Worm (Caenorhabditis elegans) whole organism, L1 larva: ENCODE data around the gene C24A3.2.

Experiments used
- F16B12.6 ChIP-seq: fragments of 150-350 bp; optimal IDR thresholded peaks from 2 replicates; lab custom pipeline; 2014; ENCODE audit warnings: missing biosample characterization, missing genetic modification characterization
- aha-1 ChIP-seq: fragments of 150-350 bp; optimal IDR thresholded peaks from 2 replicates; lab custom pipeline; 2014; ENCODE audit warnings: missing biosample characterization, missing genetic modification characterization
- aly-2 ChIP-seq: fragments of 150-350 bp; optimal IDR thresholded peaks from 2 replicates; lab custom pipeline; 2014; ENCODE audit warnings: missing biosample characterization, missing genetic modification characterization
- blmp-1 ChIP-seq: fragments of 150-350 bp; optimal IDR thresholded peaks from 2 replicates; lab custom pipeline; 2014; ENCODE audit warnings: missing biosample characterization, missing genetic modification characterization
- ceh-82 ChIP-seq, 3 experiments: fragments of 150-350 bp in 1 of 3; sonication (generic microtip) in 2 of 3; optimal IDR thresholded peaks; 2 replicates each; lab custom pipeline; 2014 to 2017; ENCODE audit warnings: missing biosample characterization in 3 of 3, missing genetic modification characterization in 3 of 3
- ceh-88 ChIP-seq: fragments of 200-800 bp; sonication (Bioruptor generic); IDR thresholded peaks from 2 replicates; pipeline ENCODE4 v1.3.6; 2022; ENCODE audit warnings: missing genetic modification characterization, missing compliant biosample characterization
- efl-3 ChIP-seq: fragments of 200-800 bp; sonication (Bioruptor generic); optimal IDR thresholded peaks from 2 replicates; lab custom pipeline; 2018; ENCODE audit warnings: mild to moderate bottlenecking, missing genetic modification characterization, missing compliant biosample characterization
- egl-27 ChIP-seq, 2 experiments: fragments of 150-350 bp in 1 of 2; sonication (generic microtip); optimal IDR thresholded peaks; 3 replicates each; lab custom pipeline; 2017 to 2018; ENCODE audit warnings: missing biosample characterization in 2 of 2, missing genetic modification characterization in 2 of 2, missing genetic modification reagents in 2 of 2
- fkh-10 ChIP-seq: sonication (generic microtip); optimal IDR thresholded peaks from 2 replicates; lab custom pipeline; 2017; ENCODE audit warnings: missing biosample characterization, missing genetic modification reagents, missing genetic modification characterization
- fkh-4 ChIP-seq: sonication (generic microtip); optimal IDR thresholded peaks from 2 replicates; lab custom pipeline; 2016; ENCODE audit warnings: missing compliant biosample characterization, missing genetic modification characterization, borderline replicate concordance
- fos-1 ChIP-seq: fragments of 150-350 bp; optimal IDR thresholded peaks from 2 replicates; lab custom pipeline; 2014; ENCODE audit warnings: missing biosample characterization, missing genetic modification characterization
- hlh-17 ChIP-seq: fragments of 200-800 bp; sonication (Bioruptor generic); optimal IDR thresholded peaks from 2 replicates; lab custom pipeline; 2018; ENCODE audit warnings: missing genetic modification characterization, mild to moderate bottlenecking, missing compliant biosample characterization, moderate library complexity, borderline replicate concordance
- lin-14 ChIP-seq: fragments of 200-800 bp; sonication (Bioruptor generic); optimal IDR thresholded peaks from 2 replicates; lab custom pipeline; 2018; ENCODE audit warnings: mild to moderate bottlenecking, missing genetic modification characterization, moderate library complexity, missing compliant biosample characterization
- lir-3 ChIP-seq: sonication (generic microtip); optimal IDR thresholded peaks from 2 replicates; lab custom pipeline; 2016; ENCODE audit warnings: mild to moderate bottlenecking, missing genetic modification characterization, moderate library complexity, missing compliant biosample characterization; ENCODE audit not compliant: poor library complexity
- lsy-2 ChIP-seq, 2 experiments: fragments of 150-350 bp; optimal IDR thresholded peaks; 2 replicates each; lab custom pipeline; 2014; ENCODE audit warnings: missing biosample characterization in 2 of 2, missing genetic modification characterization in 2 of 2
- mab-9 ChIP-seq: fragments of 200-800 bp; sonication (Bioruptor generic); IDR thresholded peaks from 2 replicates; pipeline ENCODE4 v1.3.6; 2022; ENCODE audit warnings: missing genetic modification reagents, missing genetic modification characterization, missing compliant biosample characterization
- nhr-12 ChIP-seq: sonication (generic microtip); optimal IDR thresholded peaks from 2 replicates; lab custom pipeline; 2017; ENCODE audit warnings: missing biosample characterization, missing genetic modification characterization
- nhr-19 ChIP-seq: fragments of 200-800 bp; sonication (Bioruptor generic); conservative IDR thresholded peaks from 2 replicates; pipeline ENCODE4 v1.3.6; 2022; ENCODE audit warnings: missing genetic modification characterization, missing compliant biosample characterization
- nhr-47 ChIP-seq: sonication (generic microtip); optimal IDR thresholded peaks from 2 replicates; lab custom pipeline; 2016; ENCODE audit warnings: mild to moderate bottlenecking, missing genetic modification characterization, moderate library complexity, missing compliant biosample characterization
- nhr-84 ChIP-seq: sonication (generic microtip); optimal IDR thresholded peaks from 2 replicates; lab custom pipeline; 2017; ENCODE audit warnings: missing biosample characterization, missing genetic modification characterization
- nhr-90 ChIP-seq: sonication (generic microtip); optimal IDR thresholded peaks from 2 replicates; lab custom pipeline; 2016; ENCODE audit warnings: mild to moderate bottlenecking, missing genetic modification characterization, missing compliant biosample characterization; ENCODE audit not compliant: poor library complexity
- pax-3 ChIP-seq: fragments of 200-800 bp; sonication (Bioruptor generic); optimal IDR thresholded peaks from 2 replicates; lab custom pipeline; 2018; ENCODE audit warnings: mild to moderate bottlenecking, missing genetic modification characterization, moderate library complexity, missing compliant biosample characterization
- skn-1 ChIP-seq: fragments of 150-350 bp; optimal IDR thresholded peaks from 2 replicates; lab custom pipeline; 2014; ENCODE audit warnings: missing biosample characterization, missing genetic modification characterization
- swsn-7 ChIP-seq: sonication (generic microtip); optimal IDR thresholded peaks from 2 replicates; lab custom pipeline; 2016; ENCODE audit warnings: missing genetic modification characterization, missing compliant biosample characterization
- tbx-2 ChIP-seq: sonication (generic microtip); optimal IDR thresholded peaks from 2 replicates; lab custom pipeline; 2016; ENCODE audit warnings: missing genetic modification characterization, missing compliant biosample characterization
- tlp-1 ChIP-seq: fragments of 150-350 bp; optimal IDR thresholded peaks from 2 replicates; lab custom pipeline; 2014; ENCODE audit warnings: missing biosample characterization, missing genetic modification characterization
- unc-98 ChIP-seq: fragments of 200-800 bp; sonication (Bioruptor generic); IDR thresholded peaks from 2 replicates; pipeline ENCODE4 v1.3.6; 2022; ENCODE audit warnings: missing genetic modification characterization, missing compliant biosample characterization
- zip-4 ChIP-seq: fragments of 200-800 bp; sonication (Bioruptor generic); optimal IDR thresholded peaks from 2 replicates; lab custom pipeline; 2018; ENCODE audit warnings: mild to moderate bottlenecking, missing genetic modification characterization, moderate library complexity, missing compliant biosample characterization

Gene C24A3.2

DNA sequence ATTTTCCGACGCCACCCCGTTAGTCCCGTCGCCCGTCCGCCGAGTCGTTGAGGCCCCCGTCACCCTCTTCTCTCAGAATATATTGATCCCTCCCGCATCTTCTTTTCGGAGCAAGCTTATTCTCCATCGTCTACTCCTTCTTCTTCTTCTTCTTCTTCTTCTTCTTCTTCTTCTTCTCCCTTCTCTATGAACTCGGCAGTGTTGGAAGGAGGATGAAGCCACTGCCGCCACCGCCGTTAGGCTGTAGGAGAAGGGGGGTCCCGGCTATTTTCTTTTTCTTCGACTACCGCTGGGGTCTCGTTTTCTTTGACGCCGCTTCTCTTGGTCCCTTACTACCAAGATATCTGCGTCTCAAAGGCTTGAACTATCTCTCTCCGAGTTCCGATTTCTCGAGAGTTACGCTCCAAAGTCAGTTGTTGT lies 1.8 kb upstream of the C24A3.2 start (continued):
- TF ChIP-seq hlh-17 (GFP tag; lab: Kevin White, UChicago) (no peak), nhr-47 (tag; lab: Kevin White, UChicago) (peak; percentile 30), skn-1 (tag; lab: Kevin White, UChicago) (no peak)

DNA sequence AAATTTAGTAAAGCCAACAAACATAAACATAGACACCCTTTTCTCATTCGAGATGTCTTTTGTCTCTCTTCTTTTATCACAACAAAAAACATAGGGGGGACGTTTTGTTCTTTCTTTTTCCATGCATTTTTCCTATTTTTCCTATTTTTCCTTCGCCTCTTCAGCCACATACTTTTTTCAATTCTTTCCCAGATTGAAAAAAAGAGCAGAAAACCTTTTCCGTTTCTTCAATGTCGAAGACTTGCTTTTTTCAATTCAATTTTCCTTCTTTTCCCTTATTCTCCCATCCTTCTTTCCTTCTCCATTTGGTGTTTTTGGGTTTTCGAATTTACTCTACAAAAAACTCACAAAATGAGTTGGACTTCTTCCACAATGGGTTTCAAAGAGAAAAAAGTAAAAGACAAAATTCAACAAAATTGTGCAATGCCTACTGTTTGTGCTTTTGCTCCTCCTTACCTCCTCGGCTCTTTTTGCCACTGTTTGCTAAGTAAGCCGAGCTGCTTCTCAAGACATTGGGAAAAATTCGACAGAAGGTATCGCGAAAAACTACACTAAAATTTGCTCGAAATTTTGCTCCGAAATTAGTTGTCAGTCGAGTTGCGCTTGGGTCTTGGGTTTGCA lies 694 bp upstream of the C24A3.2 start:
- peak; percentile 89 for TF ChIP-seq fkh-10 (GFP tag; lab: Kevin White, UChicago)
- no peak for TF ChIP-seq aha-1
- peak; percentile 66 for TF ChIP-seq lin-14

DNA sequence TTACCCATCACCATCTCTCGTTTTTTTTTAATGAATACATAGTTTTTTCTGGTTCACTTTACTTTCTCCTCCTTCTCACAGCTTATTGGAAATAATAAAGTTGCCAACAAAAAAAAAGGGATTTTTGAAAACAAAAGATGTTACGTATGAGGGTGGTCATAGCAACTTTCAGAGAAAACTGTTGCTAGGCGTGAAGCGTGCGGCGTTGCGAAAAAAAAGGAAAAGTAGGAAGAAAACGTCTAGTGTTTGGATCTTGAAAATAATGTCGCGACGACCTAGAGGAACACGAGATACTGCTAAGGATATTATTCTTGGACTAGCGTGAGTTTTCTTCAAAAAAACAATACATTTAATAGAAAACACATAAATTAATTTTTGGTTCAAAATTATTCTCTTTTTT lies 1.5 kb downstream of the C24A3.2 start, which contains the start of gene C24A3.1:
TSS of gene C24A3.1 (plus strand) at position 263 of the 400 bp plus-strand sequence.
- TF ChIP-seq lin-14 (no peak), zip-4 (GFP tag; lab: Kevin White, UChicago) (no peak), fkh-10 (GFP tag; lab: Kevin White, UChicago) (no peak), ceh-88 (GFP tag; lab: Robert Waterston, UW) (no peak), blmp-1 (tag; lab: Kevin White, UChicago) (no peak)

DNA sequence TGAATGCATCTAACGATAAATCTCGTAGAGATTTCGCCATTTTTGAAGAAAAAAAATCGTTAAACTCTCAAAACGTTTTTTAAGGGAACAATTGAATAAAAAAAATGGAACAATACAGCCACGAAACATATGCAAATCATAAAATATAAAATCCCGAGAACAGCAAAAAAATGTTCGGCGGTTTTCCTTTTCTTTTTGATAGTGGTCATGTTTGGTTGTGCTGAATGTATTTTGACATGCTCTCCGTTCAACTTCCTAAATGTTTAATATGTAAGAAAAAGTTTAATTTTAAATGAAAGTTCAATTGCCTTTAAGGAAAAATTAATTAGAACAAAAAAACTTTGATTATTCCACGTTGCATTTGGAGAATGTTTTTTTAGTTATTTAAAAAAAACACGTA lies 13.1 kb downstream of the C24A3.2 start, which contains the start of gene C24A3.9:
TSS of gene C24A3.9 (minus strand) at position 101 of the 400 bp plus-strand sequence.
- TF ChIP-seq nhr-12 (tag; lab: Kevin White, UChicago) (no peak), efl-3 (no peak), pax-3 (no peak), tbx-2 (tag; lab: Kevin White, UChicago) (no peak), fos-1 (no peak), mab-9 (GFP tag; lab: Robert Waterston, UW) (no peak), ceh-82 (tag; optimal IDR thresholded peaks at IDR 0.05; lab: Kevin White, UChicago) (no peak)

DNA sequence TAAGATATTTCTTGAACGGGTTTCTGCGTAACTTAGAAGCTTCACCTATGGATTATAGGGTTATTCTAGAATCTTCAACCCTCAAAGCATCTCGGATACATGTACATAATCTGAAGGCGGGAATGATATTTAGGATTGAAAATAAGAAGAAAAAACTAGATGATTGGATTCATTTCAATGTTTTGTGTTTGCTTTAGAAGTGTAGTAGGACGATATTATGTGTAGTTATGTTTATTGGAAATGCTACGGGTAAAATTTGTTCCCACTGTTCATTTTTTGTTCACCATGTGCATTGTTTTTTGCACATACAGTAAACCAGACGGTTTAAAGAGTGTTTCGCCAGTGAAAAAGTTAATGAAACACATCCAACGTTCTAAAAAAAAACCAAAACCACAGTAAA lies 14.2 kb downstream of the C24A3.2 start:
- no peak for TF ChIP-seq nhr-90 (tag; lab: Kevin White, UChicago)
- no peak for TF ChIP-seq unc-98 (GFP tag; lab: Robert Waterston, UW)
- TF ChIP-seq, all 84 proteins: peak for 0

DNA sequence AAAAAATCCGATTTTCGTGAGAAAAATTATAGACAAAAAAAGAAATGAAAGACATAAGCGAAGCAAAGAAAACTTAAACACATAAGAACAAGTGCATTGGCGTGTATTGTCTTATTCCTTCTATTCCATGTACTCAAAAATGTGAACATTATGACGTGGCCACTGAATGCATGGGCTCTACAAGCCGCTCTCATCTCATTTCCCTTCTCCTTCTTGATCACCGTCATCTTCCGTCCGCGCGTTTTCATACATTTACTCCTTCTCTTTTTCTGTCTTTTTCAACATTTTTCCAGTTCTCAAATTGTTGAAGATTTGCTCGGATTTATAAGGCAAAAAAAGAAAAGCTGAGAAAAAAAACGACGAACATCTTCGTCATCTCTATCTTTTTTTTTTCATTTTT lies 17.2 kb downstream of the C24A3.2 start:
- TF ChIP-seq F16B12.6 (no peak), lin-14 (peak; percentile 13), fkh-10 (GFP tag; lab: Kevin White, UChicago) (peak; percentile 54)

DNA sequence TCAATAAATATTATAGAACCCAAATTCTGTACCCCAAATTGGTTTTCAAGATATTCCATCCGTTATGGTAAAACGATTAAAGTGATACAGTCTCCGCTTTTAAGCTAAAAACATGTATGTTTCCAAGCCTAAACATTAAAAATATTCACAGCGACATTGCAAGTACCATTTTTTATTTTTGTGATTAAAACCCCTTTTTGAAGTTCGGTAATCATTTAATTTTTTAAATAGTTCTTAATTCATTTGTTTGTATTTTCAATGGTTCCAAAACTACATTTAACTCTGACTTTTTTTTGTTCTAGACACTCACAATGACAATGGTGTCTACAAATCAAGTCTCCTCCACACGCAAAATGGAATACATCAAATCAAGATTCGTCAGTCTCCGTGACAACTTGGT lies 18.1 kb downstream of the C24A3.2 start, which contains the start of gene T25B6.4:
TSS of gene T25B6.4 (plus strand) at position 301 of the 400 bp plus-strand sequence.
- no peak for TF ChIP-seq nhr-84 (tag; lab: Kevin White, UChicago)
- no peak for TF ChIP-seq lin-14
- no peak for TF ChIP-seq swsn-7 (tag; lab: Kevin White, UChicago)
- no peak for TF ChIP-seq F16B12.6
- TF ChIP-seq aha-1, result no peak
- TF ChIP-seq aly-2 (tag; lab: Kevin White, UChicago), result no peak
- TF ChIP-seq tbx-2 (tag; lab: Kevin White, UChicago), result no peak
- no peak for TF ChIP-seq lir-3 (tag; lab: Kevin White, UChicago)
- no peak for TF ChIP-seq nhr-47 (tag; lab: Kevin White, UChicago)
- TF ChIP-seq lsy-2 (tag; optimal IDR thresholded peaks at IDR 0.05; lab: Kevin White, UChicago), result no peak
- no peak for TF ChIP-seq nhr-19
- no peak for TF ChIP-seq fkh-4
- no peak for TF ChIP-seq egl-27 (tag; optimal IDR thresholded peaks at IDR 0.05; lab: Kevin White, UChicago)
- no peak for TF ChIP-seq tlp-1
